Worm (Caenorhabditis elegans): ENCODE data around the gene ZC168.2.
"Not testable (repeated sequence)": the region's sequence is repeated elsewhere in the genome, so short reads cannot be mapped to it uniquely, and the experiment has no call there.

ZC168.2 gene

ce11 chrIV:10705176-10705575 is 22.7 kb upstream of the ZC168.2 start, which contains the start of gene R102.10:
TSS of gene R102.10 (plus strand) at chrIV:10705476.
- TF ChIP-seq dao-5 (tag; optimal IDR thresholded peaks at IDR 0.05), result no peak
- no peak for TF ChIP-seq him-1 (tag; optimal IDR thresholded peaks at IDR 0.05)
- TF ChIP-seq W03F9.2 (tag; optimal IDR thresholded peaks at IDR 0.05), result no peak

DNA sequence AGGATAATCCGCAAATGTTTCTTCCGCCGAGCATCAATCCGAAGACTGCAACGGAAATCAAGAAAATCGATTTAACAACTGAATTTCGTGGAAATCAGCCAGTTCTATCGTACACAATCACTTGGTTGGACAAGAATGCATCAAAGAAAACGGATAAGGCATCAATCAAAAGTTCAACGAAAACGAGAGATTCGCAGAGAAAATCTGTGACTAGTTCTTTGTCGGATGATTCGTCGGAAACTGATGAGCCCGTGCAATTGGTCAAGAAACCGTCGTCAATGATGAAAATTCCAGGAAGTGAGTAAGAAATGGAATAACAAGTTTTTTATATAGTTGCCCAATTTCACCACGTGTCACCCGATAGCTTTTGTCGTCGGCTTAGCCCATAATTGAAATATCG is 21.7 kb upstream of the ZC168.2 start, which contains the start of gene R102.6:
Gene R102.6, minus strand, starts transcription at position 101 of the 400 bp plus-strand sequence.
- no peak for TF ChIP-seq him-1 (tag; optimal IDR thresholded peaks at IDR 0.05)
- no peak for TF ChIP-seq W03F9.2 (tag; optimal IDR thresholded peaks at IDR 0.05)
- no peak for TF ChIP-seq dao-5 (tag; optimal IDR thresholded peaks at IDR 0.05)

- TF ChIP-seq him-1 (tag; optimal IDR thresholded peaks at IDR 0.05) (no peak), dao-5 (tag; optimal IDR thresholded peaks at IDR 0.05) (no peak), W03F9.2 (tag; optimal IDR thresholded peaks at IDR 0.05) (no peak)
Observed at ce11 chrIV:10711729-10712128, 16.1 kb upstream of the ZC168.2 start, which contains the start of gene glb-21. TSS of gene glb-21 (minus strand) at chrIV:10711794.

- no peak for TF ChIP-seq W03F9.2 (tag; optimal IDR thresholded peaks at IDR 0.05)
- no peak for TF ChIP-seq dao-5 (tag; optimal IDR thresholded peaks at IDR 0.05)
Observed at ce11 chrIV:10714594-10714993, 13.2 kb upstream of the ZC168.2 start.

DNA sequence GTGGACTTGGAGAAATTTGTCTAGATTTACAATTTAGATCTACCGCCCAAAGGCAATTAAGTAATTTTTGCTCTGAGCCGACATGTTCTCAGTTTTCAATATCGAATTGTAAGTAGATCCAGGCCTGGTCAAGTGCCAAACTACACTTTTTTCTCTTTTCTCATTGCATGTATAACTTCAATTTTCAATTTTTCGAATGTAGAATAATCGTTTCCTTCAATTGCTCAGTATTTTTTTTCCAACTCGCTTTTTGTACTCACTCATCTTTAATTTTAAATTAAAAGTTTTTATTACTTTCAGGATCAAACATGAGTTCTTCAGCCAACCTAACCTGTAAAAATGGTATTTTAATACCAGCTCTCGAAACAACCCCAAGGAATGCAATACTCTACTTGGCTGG is 11.5 kb upstream of the ZC168.2 start, which contains the start of gene ncx-3:
Gene ncx-3, plus strand, starts transcription at position 301 of the 400 bp plus-strand sequence.
- no peak for TF ChIP-seq W03F9.2 (tag; optimal IDR thresholded peaks at IDR 0.05)
- no peak for TF ChIP-seq him-1 (tag; optimal IDR thresholded peaks at IDR 0.05)
- no peak for TF ChIP-seq dao-5 (tag; optimal IDR thresholded peaks at IDR 0.05)

DNA sequence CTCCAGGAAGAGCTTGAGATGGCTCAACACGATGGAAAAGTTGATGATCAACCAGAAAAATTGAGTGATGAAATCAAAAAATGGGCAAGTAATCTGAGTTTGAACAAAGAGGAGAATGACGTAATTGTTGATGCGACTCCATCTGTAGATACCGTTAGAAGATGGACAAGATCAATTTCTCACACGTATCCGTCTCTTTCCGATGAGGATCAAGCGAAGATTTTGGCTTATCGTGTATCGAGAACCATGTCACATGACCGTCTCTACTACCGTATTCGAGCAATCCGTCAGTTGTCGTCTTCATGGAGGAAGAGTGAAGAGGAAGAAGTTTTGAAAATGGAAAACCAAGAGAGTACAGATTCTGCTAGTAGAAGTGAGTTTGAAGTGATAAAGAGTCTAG is 9.8 kb upstream of the ZC168.2 start:
- TF ChIP-seq W03F9.2 (tag; optimal IDR thresholded peaks at IDR 0.05) (no peak), him-1 (tag; optimal IDR thresholded peaks at IDR 0.05) (no peak), dao-5 (tag; optimal IDR thresholded peaks at IDR 0.05) (no peak)

ce11 chrIV:10718865-10719264 is 9.0 kb upstream of the ZC168.2 start:
- TF ChIP-seq dao-5 (tag; optimal IDR thresholded peaks at IDR 0.05) (no peak), W03F9.2 (tag; optimal IDR thresholded peaks at IDR 0.05) (no peak), him-1 (tag; optimal IDR thresholded peaks at IDR 0.05) (no peak)

DNA sequence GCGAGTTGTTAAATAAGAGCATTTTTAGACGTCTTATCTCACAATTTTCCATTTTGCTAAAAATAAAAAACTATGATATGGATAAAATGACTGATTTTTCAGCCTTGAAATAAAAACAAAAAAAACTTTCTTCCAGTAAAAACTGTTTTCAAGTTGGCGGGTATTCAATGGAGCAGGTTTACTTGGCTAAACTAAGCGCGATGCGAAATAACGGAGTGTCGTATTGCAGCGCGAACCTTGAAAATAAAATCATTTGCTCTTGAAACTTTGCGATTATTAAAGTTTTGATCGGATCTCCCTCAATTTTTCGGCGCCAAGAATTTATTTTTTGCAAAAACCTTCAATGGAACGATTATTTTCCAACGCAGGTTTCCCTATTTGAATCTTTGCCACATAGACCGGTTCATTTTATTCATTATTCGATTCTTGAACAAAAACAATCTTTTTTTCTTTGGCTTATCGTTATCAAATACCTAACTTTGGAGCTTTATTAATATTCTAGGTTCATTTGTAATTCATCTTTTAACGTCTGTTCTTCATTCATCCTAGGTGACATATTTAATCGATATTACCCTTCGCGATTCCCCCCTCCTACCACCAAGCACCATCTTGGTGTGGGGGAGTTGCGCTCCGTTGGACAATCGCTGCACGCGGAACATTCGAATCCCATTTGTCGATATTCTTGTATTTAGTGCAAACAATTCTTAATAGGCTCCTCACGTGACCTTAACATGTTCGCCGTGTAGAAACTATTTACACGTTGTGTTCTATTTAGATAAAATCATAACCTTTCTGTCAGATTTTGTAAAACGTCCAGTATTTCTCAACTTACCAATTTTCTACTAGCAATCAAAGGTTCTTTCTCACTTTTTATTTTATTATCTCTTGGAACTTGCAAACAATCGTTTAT is 6.9 kb downstream of the ZC168.2 start, which contains the start of the genes orc-5 and cyb-1:
Gene orc-5, minus strand, starts transcription at position 62 of the 910 bp plus-strand sequence.
Gene cyb-1, plus strand, starts transcription at position 690 of the 910 bp plus-strand sequence.
- peak; percentile 22 for TF ChIP-seq W03F9.2 (tag; optimal IDR thresholded peaks at IDR 0.05)
- TF ChIP-seq him-1 (tag; optimal IDR thresholded peaks at IDR 0.05), result no peak

- TF ChIP-seq him-1 (tag; optimal IDR thresholded peaks at IDR 0.05) (no peak), dao-5 (tag; optimal IDR thresholded peaks at IDR 0.05) (no peak), W03F9.2 (tag; optimal IDR thresholded peaks at IDR 0.05) (no peak)
Observed at ce11 chrIV:10737011-10737553, 9.2 kb downstream of the ZC168.2 start, which contains the start of gene grl-21. TSS of gene grl-21 (plus strand) at chrIV:10737474.

DNA sequence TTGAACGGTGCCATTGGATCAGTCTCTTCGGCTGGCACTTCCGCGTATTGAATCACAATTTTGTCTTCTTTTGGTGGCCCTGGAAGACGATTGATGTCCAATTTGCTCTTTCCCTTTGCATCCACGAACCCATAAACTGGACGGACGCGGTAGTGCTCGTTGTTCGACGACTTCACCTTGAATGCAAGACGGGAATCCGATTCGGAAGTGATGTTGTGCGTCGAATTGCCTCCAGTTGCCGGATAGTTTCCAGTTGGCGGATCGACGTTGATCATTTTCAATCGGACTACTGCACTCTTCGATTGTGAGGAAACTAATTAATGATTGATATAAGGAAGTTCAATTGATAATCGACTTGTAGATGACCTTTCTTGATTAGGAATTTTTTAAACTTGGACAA is 10.5 kb downstream of the ZC168.2 start, which contains the start of gene ssp-34:
Gene ssp-34, minus strand, starts transcription at position 275 of the 400 bp plus-strand sequence.
- TF ChIP-seq W03F9.2 (tag; optimal IDR thresholded peaks at IDR 0.05) (no peak), him-1 (tag; optimal IDR thresholded peaks at IDR 0.05) (no peak), dao-5 (tag; optimal IDR thresholded peaks at IDR 0.05) (no peak)

- TF ChIP-seq dao-5 (tag; optimal IDR thresholded peaks at IDR 0.05), result no peak
- no peak for TF ChIP-seq W03F9.2 (tag; optimal IDR thresholded peaks at IDR 0.05)
- TF ChIP-seq him-1 (tag; optimal IDR thresholded peaks at IDR 0.05), result no peak
Observed at ce11 chrIV:10744475-10744874, 16.6 kb downstream of the ZC168.2 start, which contains the start of gene T25B9.3. TSS of gene T25B9.3 (plus strand) at chrIV:10744775.

ce11 chrIV:10745332-10745731 is 17.5 kb downstream of the ZC168.2 start:
- TF ChIP-seq him-1 (tag; optimal IDR thresholded peaks at IDR 0.05), result no peak

DNA sequence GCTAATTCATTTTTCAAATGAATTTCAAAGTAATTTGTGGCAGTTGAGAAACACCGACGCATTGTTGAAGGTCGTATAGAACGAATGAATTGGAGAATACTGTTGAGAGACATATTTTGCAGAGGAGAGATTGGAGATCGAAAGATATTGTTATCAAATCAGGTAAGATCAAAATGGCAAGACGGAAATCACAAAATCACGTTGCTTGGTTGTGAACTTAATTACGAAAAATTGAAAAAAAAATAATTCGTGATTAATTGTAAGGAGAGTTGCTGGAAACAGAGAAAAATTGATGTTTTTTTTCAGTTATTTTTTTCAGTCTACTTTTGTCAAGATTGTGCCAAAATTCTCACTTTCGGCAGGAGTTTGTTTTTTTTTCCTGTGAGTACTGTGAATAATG is 22.2 kb downstream of the ZC168.2 start, which contains the start of gene T25B9.1:
Gene T25B9.1, minus strand, starts transcription at position 101 of the 400 bp plus-strand sequence.
- TF ChIP-seq dao-5 (tag; optimal IDR thresholded peaks at IDR 0.05), result no peak

- TF ChIP-seq him-1, dao-5, W03F9.2 (tag; optimal IDR thresholded peaks at IDR 0.05): not testable (repeated sequence)
Observed at ce11 chrIV:10751740-10752139, 23.9 kb downstream of the ZC168.2 start, which contains the start of gene T25B9.2. TSS of gene T25B9.2 (minus strand) at chrIV:10751840.
